Fruit fly (Drosophila melanogaster) whole organism, embryonic: ENCODE results near the gene CG13041.

Experiments used
- CG1024 ChIP-seq: fragments of 200-800 bp; sonication (Bioruptor generic); IDR thresholded peaks from 2 replicates; pipeline ENCODE4 v1.3.6; 2022; ENCODE audit warnings: missing biosample characterization, missing genetic modification characterization
- Dfd ChIP-seq, 2 experiments: fragments of >200 bp; optimal IDR thresholded peaks; 2 replicates each; lab custom pipeline; 2017; ENCODE audit warnings: missing biosample characterization in 2 of 2, missing genetic modification characterization in 2 of 2
- H15 ChIP-seq: fragments of 200-800 bp; sonication (Bioruptor generic); IDR thresholded peaks from 3 replicates; pipeline ENCODE4 v1.3.6; 2022; ENCODE audit warnings: missing biosample characterization, missing genetic modification characterization
- H2.0 ChIP-seq: fragments of 200-800 bp; sonication (Bioruptor generic); IDR thresholded peaks from 2 replicates; pipeline ENCODE4 v1.3.6; 2022; ENCODE audit warnings: missing biosample characterization, missing genetic modification characterization
- Lim3 ChIP-seq: fragments of 200-800 bp; sonication (Bioruptor generic); IDR thresholded peaks from 2 replicates; pipeline ENCODE4 v1.3.6; 2022; ENCODE audit warnings: missing biosample characterization, missing genetic modification characterization
- Tbp ChIP-seq: fragments of >200 bp; optimal IDR thresholded peaks from 2 replicates; lab custom pipeline; 2018; ENCODE audit warnings: missing biosample characterization, missing genetic modification characterization
- amos ChIP-seq: fragments of 200-800 bp; sonication (Bioruptor generic); IDR thresholded peaks from 2 replicates; pipeline ENCODE4 v1.3.6; 2022; ENCODE audit warnings: missing biosample characterization, missing genetic modification characterization; ENCODE audit not compliant: partially characterized antibody
- grau ChIP-seq: fragments of 200-800 bp; optimal IDR thresholded peaks from 3 replicates; lab custom pipeline; 2019; ENCODE audit warnings: missing biosample characterization, mild to moderate bottlenecking, missing genetic modification characterization, moderate library complexity
- pb ChIP-seq: fragments of 200-800 bp; sonication (Bioruptor generic); optimal IDR thresholded peaks from 3 replicates; lab custom pipeline; 2016; ENCODE audit warnings: missing biosample characterization, missing genetic modification characterization

dm6 chr3L:16313985-16314384 is 5.3 kb downstream of the CG13041 start, which contains the start of gene CG13062:
- TF ChIP-seq amos (GFP tag; lab: Robert Waterston, UW) (no peak), CG1024 (no peak), H2.0 (GFP tag; lab: Robert Waterston, UW) (no peak), H15 (GFP tag; lab: Robert Waterston, UW) (no peak), pb (GFP tag; lab: Kevin White, UChicago) (no peak), Lim3 (GFP tag; lab: Robert Waterston, UW) (no peak), Tbp (no peak), grau (tag; lab: Kevin White, UChicago) (no peak), Dfd (GFP tag; optimal IDR thresholded peaks at IDR 0.05; lab: Kevin White, UChicago) (no peak)
